Fruit fly (Drosophila melanogaster): ENCODE data around the gene CG9951.

Gene CG9951

DNA sequence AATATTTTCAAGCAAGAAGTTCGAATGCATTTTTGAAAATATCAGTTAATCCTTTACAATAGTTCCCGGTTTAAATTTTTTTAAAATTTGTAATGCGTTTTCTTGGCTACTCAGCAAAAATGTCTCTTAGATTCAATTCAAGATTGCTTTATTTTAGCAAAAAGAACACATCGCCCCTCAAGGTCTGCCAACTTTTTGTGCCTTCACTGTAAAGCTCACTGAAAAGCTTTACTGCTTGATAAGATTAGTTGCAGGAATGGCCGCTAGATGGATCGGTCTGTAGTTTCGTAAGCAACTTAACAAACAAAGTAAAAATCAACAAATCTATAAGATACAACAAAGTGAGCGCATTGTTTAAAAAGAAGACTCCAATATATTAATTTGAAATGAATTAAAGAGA, 21.1 kb downstream of the CG9951 start (continued):
- TF ChIP-seq CG10431 (GFP tag; optimal IDR thresholded peaks at IDR 0.05) (no peak), vvl (GFP tag; IDR thresholded peaks at IDR 0.05) (peak; percentile 19; the same call in 1 of the 2 replicates), seq (GFP tag; IDR thresholded peaks at IDR 0.05) (no peak), ci (GFP tag; IDR thresholded peaks at IDR 0.05) (peak; percentile 44; the same call in 1 of the 3 replicates), Hr39 (optimal IDR thresholded peaks at IDR 0.05) (no peak), sr (GFP tag; IDR thresholded peaks at IDR 0.05) (no peak), grn (GFP tag; optimal IDR thresholded peaks at IDR 0.05) (peak; percentile 71), CG31441 (GFP tag; IDR thresholded peaks at IDR 0.05) (no peak), bbx (GFP tag; IDR thresholded peaks at IDR 0.05; ENCODE audit: partially characterized antibody) (no peak), CG10209 (GFP tag; optimal IDR thresholded peaks at IDR 0.05) (no peak), CG9797 (GFP tag; optimal IDR thresholded peaks at IDR 0.05) (no peak), zfh1 (GFP tag; IDR thresholded peaks at IDR 0.05) (no peak), CG1233 (GFP tag; optimal IDR thresholded peaks at IDR 0.05) (no peak), CG7928 (GFP tag; optimal IDR thresholded peaks at IDR 0.05) (no peak), CG31365 (tag; optimal IDR thresholded peaks at IDR 0.05) (peak; percentile 32), CG7357 (GFP tag; IDR thresholded peaks at IDR 0.05) (no peak), Kr (GFP tag; optimal IDR thresholded peaks at IDR 0.05) (no peak), Lhr (GFP tag; optimal IDR thresholded peaks at IDR 0.05) (no peak), Opbp (GFP tag; IDR thresholded peaks at IDR 0.05; ENCODE audit: partially characterized antibody) (peak; percentile 23; the same call in 1 of the 3 replicates), CG2202 (tag; optimal IDR thresholded peaks at IDR 0.05) (no peak), Bteb2 (GFP tag; optimal IDR thresholded peaks at IDR 0.05) (no peak), Rfx (GFP tag; IDR thresholded peaks at IDR 0.05) (peak; percentile 30; the same call in 1 of the 2 replicates), CG10979 (tag; optimal IDR thresholded peaks at IDR 0.05) (peak; percentile 98), Side (GFP tag; optimal IDR thresholded peaks at IDR 0.05) (no peak), CG17186 (GFP tag; optimal IDR thresholded peaks at IDR 0.05) (no peak), Usf (GFP tag; optimal IDR thresholded peaks at IDR 0.05) (no peak), gsb-n (tag; optimal IDR thresholded peaks at IDR 0.05) (no peak), NfI (GFP tag; optimal IDR thresholded peaks at IDR 0.05) (peak; percentile 32), dati (GFP tag; IDR thresholded peaks at IDR 0.05) (no peak), CG15479 (GFP tag; optimal IDR thresholded peaks at IDR 0.05) (no peak), CG14965 (GFP tag; optimal IDR thresholded peaks at IDR 0.05; ENCODE audit: borderline replicate concordance) (no peak), CG11723 (GFP tag; optimal IDR thresholded peaks at IDR 0.05) (no peak), CG4854 (GFP tag; optimal IDR thresholded peaks at IDR 0.05) (no peak), Sox102F (GFP tag; optimal IDR thresholded peaks at IDR 0.05) (no peak), cato (GFP tag; optimal IDR thresholded peaks at IDR 0.05; ENCODE audit: borderline replicate concordance) (no peak), CG4424 (GFP tag; optimal IDR thresholded peaks at IDR 0.05) (no peak), emc (GFP tag; optimal IDR thresholded peaks at IDR 0.05) (no peak), fru (optimal IDR thresholded peaks at IDR 0.05) (no peak), cg (GFP tag; optimal IDR thresholded peaks at IDR 0.05) (no peak), CG17802 (tag; optimal IDR thresholded peaks at IDR 0.05) (no peak), ara (GFP tag; IDR thresholded peaks at IDR 0.05) (no peak), trem (tag; optimal IDR thresholded peaks at IDR 0.05) (no peak), CG30431 (GFP tag; optimal IDR thresholded peaks at IDR 0.05) (no peak), HmgZ (tag; optimal IDR thresholded peaks at IDR 0.05) (peak; percentile 7), MTF-1 (GFP tag; optimal IDR thresholded peaks at IDR 0.05; ENCODE audit: borderline replicate concordance) (no peak), Dad (GFP tag; optimal IDR thresholded peaks at IDR 0.05) (no peak), Hmr (GFP tag; optimal IDR thresholded peaks at IDR 0.05) (no peak), hkb (optimal IDR thresholded peaks at IDR 0.05) (no peak), hkb (GFP tag; IDR thresholded peaks at IDR 0.05) (0 out of 2 replicates have a peak, but pooled peaks have one; percentile 38), CG3995 (GFP tag; optimal IDR thresholded peaks at IDR 0.05) (no peak), tap (tag; optimal IDR thresholded peaks at IDR 0.05) (no peak), CG15269 (tag; optimal IDR thresholded peaks at IDR 0.05) (no peak)

Data from whole organism, embryonic.